Fruit fly (Drosophila melanogaster) whole organism, embryonic: Measurements from ENCODE around the gene DCTN6-p27.

Source experiments
- CG11723 ChIP-seq: fragments of 200-800 bp; sonication (Bioruptor generic); optimal IDR thresholded peaks from 2 replicates; lab custom pipeline; 2017; ENCODE audit warnings: missing biosample characterization, mild to moderate bottlenecking, missing genetic modification characterization
- CG17802 ChIP-seq: fragments of 200-800 bp; sonication (Bioruptor generic); optimal IDR thresholded peaks from 2 replicates; lab custom pipeline; 2018; ENCODE audit warnings: missing biosample characterization, mild to moderate bottlenecking, missing genetic modification characterization, moderate library complexity
- CG2199 ChIP-seq: fragments of 200-800 bp; sonication (Bioruptor generic); IDR thresholded peaks from 3 replicates; pipeline ENCODE4 v1.3.6; 2022; ENCODE audit warnings: missing biosample characterization, missing genetic modification characterization
- CG4707 ChIP-seq: fragments of 200-800 bp; sonication (Bioruptor generic); optimal IDR thresholded peaks from 2 replicates; lab custom pipeline; 2018; ENCODE audit warnings: missing biosample characterization, mild to moderate bottlenecking, missing genetic modification characterization, moderate library complexity
- CG7357 ChIP-seq: fragments of 200-800 bp; sonication (Bioruptor generic); IDR thresholded peaks from 3 replicates; pipeline ENCODE4 v1.3.6; 2022; ENCODE audit warnings: missing biosample characterization, missing genetic modification characterization
- Fer1 ChIP-seq: fragments of 200-800 bp; sonication (Bioruptor generic); optimal IDR thresholded peaks from 2 replicates; lab custom pipeline; 2017; ENCODE audit warnings: missing biosample characterization, mild to moderate bottlenecking, missing genetic modification characterization
- HmgZ ChIP-seq: fragments of 200-800 bp; sonication (Bioruptor generic); optimal IDR thresholded peaks from 2 replicates; lab custom pipeline; 2018; ENCODE audit warnings: missing biosample characterization, mild to moderate bottlenecking, missing genetic modification characterization
- PHDP ChIP-seq: fragments of 200-800 bp; sonication (Bioruptor generic); optimal IDR thresholded peaks from 3 replicates; lab custom pipeline; 2018; ENCODE audit warnings: missing biosample characterization, mild to moderate bottlenecking, missing genetic modification characterization, moderate library complexity
- Six4 ChIP-seq: fragments of 200-800 bp; sonication (Bioruptor generic); optimal IDR thresholded peaks from 2 replicates; lab custom pipeline; 2016; ENCODE audit warnings: missing biosample characterization, missing genetic modification characterization

DNA sequence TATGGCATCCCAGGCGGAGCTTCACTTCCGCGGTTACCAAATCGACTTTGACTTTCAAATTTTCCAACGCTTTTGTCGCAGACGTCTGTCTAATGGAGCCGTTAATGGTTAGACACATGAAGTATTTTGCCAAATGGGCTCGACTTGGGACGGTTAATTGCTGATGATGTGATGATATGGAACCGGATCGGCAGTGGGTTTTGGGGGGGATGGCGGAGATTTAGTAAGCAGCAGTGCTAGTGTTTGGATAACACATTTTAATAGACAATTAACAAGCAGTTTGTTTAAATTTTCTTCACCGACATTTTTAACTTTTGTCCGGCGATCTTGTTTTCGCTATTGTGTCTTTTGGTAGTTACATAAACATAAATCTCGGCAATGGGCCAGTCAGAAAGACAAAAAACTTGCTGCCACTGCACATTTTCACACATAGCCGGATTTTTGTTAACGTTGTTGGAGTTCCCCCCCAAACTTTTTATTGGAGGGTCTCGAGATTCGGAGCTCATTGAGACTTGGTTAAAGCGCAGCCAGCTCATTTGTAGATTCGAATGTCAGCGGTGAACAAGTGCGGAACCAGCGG lies 22.4 kb upstream of the DCTN6-p27 start, which contains the start of gene amd:
- TF ChIP-seq CG4707 (GFP tag; lab: Kevin White, UChicago), result no peak
- TF ChIP-seq PHDP (tag; lab: Kevin White, UChicago), result no peak
- no peak for TF ChIP-seq Six4
- TF ChIP-seq Fer1 (GFP tag; lab: Kevin White, UChicago), result no peak
- no peak for TF ChIP-seq CG7357 (GFP tag; lab: Robert Waterston, UW)
- no peak for TF ChIP-seq CG11723
- TF ChIP-seq CG17802 (tag; lab: Kevin White, UChicago), result no peak
- TF ChIP-seq CG2199, result no peak
- no peak for TF ChIP-seq HmgZ (tag; lab: Kevin White, UChicago)
